Worm (Caenorhabditis elegans) whole organism, L3 larva: ENCODE results near the gene acr-25.

Source experiments
- ama-1 ChIP-seq: fragments of 150-350 bp; optimal IDR thresholded peaks from 2 replicates; lab custom pipeline; 2018
- ceh-82 ChIP-seq: fragments of 150-350 bp; optimal IDR thresholded peaks from 2 replicates; lab custom pipeline; 2014; ENCODE audit warnings: missing biosample characterization, missing genetic modification characterization
- elt-1 ChIP-seq: fragments of 150-350 bp; optimal IDR thresholded peaks from 2 replicates; lab custom pipeline; 2014; ENCODE audit warnings: missing biosample characterization, missing genetic modification characterization
- elt-2 ChIP-seq: sonication (generic microtip); optimal IDR thresholded peaks from 2 replicates; lab custom pipeline; 2016; ENCODE audit warnings: missing genetic modification reagents, mild to moderate bottlenecking, missing genetic modification characterization, missing compliant biosample characterization
- fkh-10 ChIP-seq: sonication (generic microtip); optimal IDR thresholded peaks from 2 replicates; lab custom pipeline; 2017; ENCODE audit warnings: missing biosample characterization, missing genetic modification reagents, missing genetic modification characterization
- fos-1 ChIP-seq: fragments of 150-350 bp; optimal IDR thresholded peaks from 2 replicates; lab custom pipeline; 2014; ENCODE audit warnings: missing biosample characterization, missing genetic modification characterization
- lin-15B ChIP-seq: fragments of 150-350 bp; optimal IDR thresholded peaks from 2 replicates; lab custom pipeline; 2014; ENCODE audit warnings: missing biosample characterization, missing genetic modification characterization
- nhr-11 ChIP-seq: fragments of 150-350 bp; optimal IDR thresholded peaks from 2 replicates; lab custom pipeline; 2014; ENCODE audit warnings: missing biosample characterization, missing genetic modification characterization
- nhr-28 ChIP-seq: fragments of 150-350 bp; optimal IDR thresholded peaks from 2 replicates; lab custom pipeline; 2014; ENCODE audit warnings: missing biosample characterization, missing genetic modification characterization
- nhr-43 ChIP-seq: sonication (generic microtip); optimal IDR thresholded peaks from 2 replicates; lab custom pipeline; 2016; ENCODE audit warnings: mild to moderate bottlenecking, missing genetic modification characterization, missing compliant biosample characterization; ENCODE audit not compliant: poor library complexity, severe bottlenecking
- sea-2 ChIP-seq: fragments of 150-350 bp; sonication (generic microtip); optimal IDR thresholded peaks from 4 replicates; lab custom pipeline; 2014; ENCODE audit warnings: missing biosample characterization, missing genetic modification reagents, missing genetic modification characterization
- skn-1 ChIP-seq: fragments of 150-350 bp; optimal IDR thresholded peaks from 2 replicates; lab custom pipeline; 2014; ENCODE audit warnings: missing biosample characterization, missing genetic modification characterization
- unc-39 ChIP-seq: sonication (generic microtip); optimal IDR thresholded peaks from 4 replicates; lab custom pipeline; 2017; ENCODE audit warnings: missing biosample characterization, missing genetic modification characterization
- ztf-4 ChIP-seq: fragments of 150-350 bp; optimal IDR thresholded peaks from 2 replicates; lab custom pipeline; 2014; ENCODE audit warnings: missing biosample characterization, missing genetic modification characterization

DNA sequence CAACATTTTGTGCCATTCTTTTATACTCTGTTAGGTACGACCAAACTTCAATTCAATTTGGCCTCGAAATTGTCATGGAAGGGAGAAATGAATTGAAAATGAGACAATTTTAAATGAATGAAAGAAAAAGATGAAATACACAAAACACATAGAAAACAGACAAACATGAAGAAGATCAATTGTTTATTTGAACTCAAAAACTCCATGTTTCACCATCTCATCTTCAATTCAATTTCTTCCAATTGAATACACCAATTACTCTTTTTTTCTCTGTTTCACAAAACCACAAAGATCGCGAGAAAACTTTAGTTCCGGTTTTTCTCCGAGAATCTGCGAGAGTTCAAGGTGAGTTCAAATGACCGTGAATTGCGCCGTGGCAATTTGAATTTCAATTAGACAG lies 36.9 kb upstream of the acr-25 start:
- TF ChIP-seq fos-1 (tag; lab: Kevin White, UChicago) = no peak
- TF ChIP-seq elt-1 (tag; lab: Kevin White, UChicago) = no peak
- no peak for TF ChIP-seq skn-1 (tag; lab: Kevin White, UChicago)
- no peak for TF ChIP-seq ama-1 (lab: Kevin White, UChicago)
- TF ChIP-seq ztf-4 (tag; lab: Kevin White, UChicago) = no peak
- TF ChIP-seq lin-15B = no peak
- no peak for TF ChIP-seq elt-2 (tag; lab: Kevin White, UChicago)
- no peak for TF ChIP-seq ceh-82 (tag; lab: Kevin White, UChicago)
- TF ChIP-seq fkh-10 (GFP tag; lab: Kevin White, UChicago) = no peak
- TF ChIP-seq nhr-11 (tag; lab: Kevin White, UChicago) = no peak
- TF ChIP-seq nhr-28 (tag; lab: Kevin White, UChicago) = no peak
- TF ChIP-seq sea-2 (GFP tag; lab: Kevin White, UChicago) = no peak
- TF ChIP-seq unc-39 (tag; lab: Kevin White, UChicago) = no peak
- no peak for TF ChIP-seq nhr-43 (tag; lab: Kevin White, UChicago)
